Worm (Caenorhabditis elegans) whole organism, early embryonic: ENCODE measurements around the gene lev-9.

Experiments used
- B0310.2 ChIP-seq: sonication (generic microtip); optimal IDR thresholded peaks from 2 replicates; lab custom pipeline; 2016; ENCODE audit warnings: mild to moderate bottlenecking, missing genetic modification characterization, missing compliant biosample characterization
- F13C5.2 ChIP-seq: sonication (generic microtip); optimal IDR thresholded peaks from 2 replicates; lab custom pipeline; 2017; ENCODE audit warnings: mild to moderate bottlenecking, missing genetic modification characterization, inconsistent platforms, missing compliant biosample characterization
- aly-1 ChIP-seq: sonication (generic microtip); optimal IDR thresholded peaks from 2 replicates; lab custom pipeline; 2016; ENCODE audit warnings: missing genetic modification characterization, missing compliant biosample characterization
- ama-1 ChIP-seq: fragments of 150-350 bp; optimal IDR thresholded peaks from 2 replicates; lab custom pipeline; 2014
- ceh-13 ChIP-seq: fragments of 200-800 bp; sonication (Bioruptor generic); optimal IDR thresholded peaks from 2 replicates; lab custom pipeline; 2018; ENCODE audit warnings: mild to moderate bottlenecking, missing genetic modification characterization, missing compliant biosample characterization
- ceh-36 ChIP-seq: sonication (generic microtip); optimal IDR thresholded peaks from 2 replicates; lab custom pipeline; 2016; ENCODE audit warnings: missing genetic modification characterization, inconsistent platforms, missing compliant biosample characterization
- ets-7 ChIP-seq: sonication (generic microtip); optimal IDR thresholded peaks from 2 replicates; lab custom pipeline; 2016; ENCODE audit warnings: missing genotype, missing genetic modification characterization, missing compliant biosample characterization
- flt-1 ChIP-seq: fragments of 200-800 bp; sonication (Bioruptor generic); IDR thresholded peaks from 2 replicates; pipeline ENCODE4 v1.3.6; 2022; ENCODE audit warnings: missing genetic modification characterization, missing compliant biosample characterization
- hmbx-1 ChIP-seq: sonication (generic microtip); optimal IDR thresholded peaks from 2 replicates; lab custom pipeline; 2016; ENCODE audit warnings: mild to moderate bottlenecking, missing genetic modification characterization, missing compliant biosample characterization
- hmg-4 ChIP-seq: fragments of 200-800 bp; sonication (Bioruptor generic); optimal IDR thresholded peaks from 2 replicates; lab custom pipeline; 2018; ENCODE audit warnings: mild to moderate bottlenecking, missing genetic modification characterization, missing compliant biosample characterization
- hnd-1 ChIP-seq: sonication (generic microtip); optimal IDR thresholded peaks from 2 replicates; lab custom pipeline; 2016; ENCODE audit warnings: missing genetic modification characterization, missing compliant biosample characterization
- pes-1 ChIP-seq: fragments of 200-800 bp; sonication (Bioruptor generic); IDR thresholded peaks from 2 replicates; pipeline ENCODE4 v1.3.6; 2022; ENCODE audit warnings: missing genetic modification reagents, missing genetic modification characterization, missing compliant biosample characterization
- scrt-1 ChIP-seq: fragments of 200-800 bp; sonication (Bioruptor generic); IDR thresholded peaks from 2 replicates; pipeline ENCODE4 v1.3.6; 2022; ENCODE audit warnings: missing genetic modification characterization, missing compliant biosample characterization
- sea-1 ChIP-seq: fragments of 200-800 bp; sonication (Bioruptor generic); conservative IDR thresholded peaks from 2 replicates; pipeline ENCODE4 v1.3.6; 2022; ENCODE audit warnings: missing genetic modification characterization, missing compliant biosample characterization
- tbx-11 ChIP-seq: fragments of 200-800 bp; sonication (Bioruptor generic); IDR thresholded peaks from 2 replicates; pipeline ENCODE4 v1.3.6; 2022; ENCODE audit warnings: missing genetic modification characterization, missing compliant biosample characterization
- tbx-37 ChIP-seq: fragments of 200-800 bp; sonication (Bioruptor generic); conservative IDR thresholded peaks from 2 replicates; pipeline ENCODE4 v1.3.6; 2022; ENCODE audit warnings: missing genetic modification reagents, missing genetic modification characterization, missing compliant biosample characterization
- tra-4 ChIP-seq: sonication (generic microtip); optimal IDR thresholded peaks from 2 replicates; lab custom pipeline; 2017; ENCODE audit warnings: missing genetic modification characterization, missing compliant biosample characterization

Gene lev-9

DNA sequence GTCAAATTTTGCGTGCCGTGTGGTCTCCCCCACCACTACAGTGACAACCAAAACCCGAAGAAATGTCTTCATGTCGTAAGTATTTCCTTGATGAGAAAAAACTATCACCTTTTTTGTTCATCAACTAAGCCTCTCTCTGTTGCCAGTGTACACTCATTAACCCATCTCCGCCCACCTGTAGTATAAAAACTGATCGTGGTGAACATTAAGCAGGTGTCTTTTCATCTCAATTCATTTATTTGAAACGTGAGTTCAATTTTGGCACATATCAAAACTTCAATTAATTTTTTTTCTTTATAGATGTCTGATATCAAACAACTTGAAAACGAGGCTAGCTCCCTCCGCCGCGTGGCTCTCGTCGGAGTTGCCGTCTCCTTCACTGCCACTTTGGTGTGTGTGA is 39.9 kb upstream of the lev-9 start, which contains the start of gene col-170:
Gene col-170, plus strand, starts transcription at position 301 of the 400 bp plus-strand sequence.
- TF ChIP-seq aly-1 (tag; lab: Kevin White, UChicago): no peak
- TF ChIP-seq tra-4 (tag; lab: Kevin White, UChicago): no peak
- TF ChIP-seq ama-1 (lab: Kevin White, UChicago): no peak

DNA sequence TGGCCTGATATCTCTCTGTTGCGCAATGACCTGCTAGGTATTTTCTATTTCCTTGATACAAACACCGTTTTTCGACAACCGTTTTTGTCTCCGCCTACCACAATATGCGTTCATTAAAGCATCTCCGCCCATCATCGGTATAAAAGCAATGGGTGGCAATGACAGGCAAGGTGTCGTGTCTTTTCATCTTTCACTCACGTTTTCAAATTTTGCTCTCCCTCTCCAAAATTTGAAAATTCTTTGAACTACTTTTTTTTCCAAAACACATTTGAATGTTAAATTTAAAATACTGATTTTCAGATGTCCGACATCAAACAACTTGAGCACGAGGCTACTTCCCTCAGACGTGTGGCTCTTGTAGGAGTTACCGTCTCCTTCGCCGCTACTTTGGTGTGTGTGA is 37.3 kb upstream of the lev-9 start, which contains the start of gene col-169:
Gene col-169, plus strand, starts transcription at position 301 of the 400 bp plus-strand sequence.
- no peak for TF ChIP-seq F13C5.2 (tag; lab: Kevin White, UChicago)
- no peak for TF ChIP-seq ceh-13 (GFP tag; lab: Kevin White, UChicago)
- TF ChIP-seq sea-1 (GFP tag; lab: Robert Waterston, UW): no peak
- TF ChIP-seq hnd-1 (tag; lab: Kevin White, UChicago): no peak
- TF ChIP-seq hmg-4 (GFP tag; lab: Kevin White, UChicago): no peak
- no peak for TF ChIP-seq tbx-37 (GFP tag; lab: Robert Waterston, UW)
- TF ChIP-seq aly-1 (tag; lab: Kevin White, UChicago): no peak
- no peak for TF ChIP-seq pes-1 (GFP tag; lab: Robert Waterston, UW)
- TF ChIP-seq ceh-36 (tag; lab: Kevin White, UChicago): no peak
- TF ChIP-seq ama-1 (lab: Kevin White, UChicago): no peak
- no peak for TF ChIP-seq ets-7
- TF ChIP-seq hmbx-1: no peak
- no peak for TF ChIP-seq flt-1
- TF ChIP-seq B0310.2 (tag; lab: Kevin White, UChicago): no peak
- no peak for TF ChIP-seq tbx-11 (GFP tag; lab: Robert Waterston, UW)

DNA sequence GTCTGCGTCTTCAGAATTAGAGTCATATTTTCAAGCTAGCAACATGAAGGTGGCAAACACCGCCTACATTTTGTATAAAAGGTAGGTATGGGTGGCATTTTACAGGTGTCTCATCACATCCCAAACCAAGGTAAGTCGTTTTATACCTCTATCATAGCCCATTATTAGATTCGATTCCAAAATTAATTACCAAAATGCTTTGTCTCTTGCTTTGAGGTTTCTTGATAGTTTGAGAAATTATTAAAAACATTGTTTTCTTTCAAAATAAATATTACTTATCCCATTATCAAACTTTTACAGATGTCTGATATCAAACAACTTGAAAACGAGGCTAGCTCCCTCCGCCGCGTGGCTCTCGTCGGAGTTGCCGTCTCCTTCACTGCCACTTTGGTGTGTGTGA is 34.6 kb upstream of the lev-9 start, which contains the start of gene col-168:
Gene col-168, plus strand, starts transcription at position 301 of the 400 bp plus-strand sequence.
- TF ChIP-seq tbx-11 (GFP tag; lab: Robert Waterston, UW) (no peak), sea-1 (GFP tag; lab: Robert Waterston, UW) (no peak), hmbx-1 (no peak), ceh-13 (GFP tag; lab: Kevin White, UChicago) (no peak), scrt-1 (GFP tag; lab: Robert Waterston, UW) (no peak), ceh-36 (tag; lab: Kevin White, UChicago) (no peak), tbx-37 (GFP tag; lab: Robert Waterston, UW) (no peak), ets-7 (no peak), ama-1 (lab: Kevin White, UChicago) (no peak), tra-4 (tag; lab: Kevin White, UChicago) (no peak), F13C5.2 (tag; lab: Kevin White, UChicago) (no peak), flt-1 (no peak), pes-1 (GFP tag; lab: Robert Waterston, UW) (no peak), B0310.2 (tag; lab: Kevin White, UChicago) (no peak), aly-1 (tag; lab: Kevin White, UChicago) (no peak), hnd-1 (tag; lab: Kevin White, UChicago) (no peak), hmg-4 (GFP tag; lab: Kevin White, UChicago) (no peak)

DNA sequence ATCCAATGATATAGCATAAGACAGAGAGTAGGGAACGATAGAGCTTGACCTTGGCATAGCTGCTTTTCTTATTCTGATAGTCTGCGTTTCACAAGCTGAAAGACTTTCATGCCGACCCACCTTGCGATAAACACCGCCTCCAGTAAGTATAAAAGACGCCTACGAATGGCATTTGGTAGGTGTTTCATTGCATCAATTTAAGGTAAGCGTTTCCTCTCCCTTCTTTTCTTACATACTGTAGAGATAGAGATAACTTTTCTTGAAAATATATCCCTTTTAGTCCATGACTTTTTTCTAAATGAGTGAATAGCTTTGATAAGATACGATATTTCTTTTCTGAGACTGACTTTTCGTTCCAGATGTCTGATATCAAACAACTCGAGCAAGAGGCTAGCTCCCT is 31.6 kb upstream of the lev-9 start, which contains the start of gene col-167:
Gene col-167, plus strand, starts transcription at position 360 of the 400 bp plus-strand sequence.
- no peak for TF ChIP-seq tbx-37 (GFP tag; lab: Robert Waterston, UW)
- no peak for TF ChIP-seq ama-1 (lab: Kevin White, UChicago)
- no peak for TF ChIP-seq ceh-13 (GFP tag; lab: Kevin White, UChicago)
- TF ChIP-seq scrt-1 (GFP tag; lab: Robert Waterston, UW): no peak
- no peak for TF ChIP-seq ceh-36 (tag; lab: Kevin White, UChicago)
- no peak for TF ChIP-seq hmg-4 (GFP tag; lab: Kevin White, UChicago)
- TF ChIP-seq flt-1: no peak
- no peak for TF ChIP-seq aly-1 (tag; lab: Kevin White, UChicago)
- no peak for TF ChIP-seq tbx-11 (GFP tag; lab: Robert Waterston, UW)
- TF ChIP-seq ets-7: no peak
- no peak for TF ChIP-seq F13C5.2 (tag; lab: Kevin White, UChicago)
- TF ChIP-seq hnd-1 (tag; lab: Kevin White, UChicago): no peak
- no peak for TF ChIP-seq hmbx-1
- no peak for TF ChIP-seq pes-1 (GFP tag; lab: Robert Waterston, UW)

DNA sequence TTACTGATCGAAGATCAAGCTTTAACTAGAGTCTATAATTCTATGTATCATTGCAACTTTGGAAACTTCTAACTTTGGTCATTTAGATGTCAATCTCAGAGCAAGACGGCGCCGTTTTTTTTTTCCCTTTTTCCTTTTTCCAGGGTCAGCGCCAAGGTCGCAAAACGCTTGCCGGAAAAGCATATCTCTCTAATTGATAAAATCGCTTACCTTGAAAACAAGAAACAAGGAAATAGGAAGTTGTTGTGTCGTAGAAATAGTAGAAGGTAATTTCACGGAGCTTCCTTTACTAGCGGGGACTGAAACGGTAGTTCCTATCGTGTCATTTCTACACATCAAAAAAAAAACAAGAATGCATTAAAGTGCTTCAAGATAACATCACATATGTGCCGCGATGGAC is 29.8 kb upstream of the lev-9 start:
- TF ChIP-seq ets-7 (no peak), tra-4 (tag; lab: Kevin White, UChicago) (no peak), flt-1 (no peak), ceh-36 (tag; lab: Kevin White, UChicago) (no peak), hmbx-1 (no peak), aly-1 (tag; lab: Kevin White, UChicago) (no peak), hnd-1 (tag; lab: Kevin White, UChicago) (no peak), hmg-4 (GFP tag; lab: Kevin White, UChicago) (no peak), scrt-1 (GFP tag; lab: Robert Waterston, UW) (no peak), pes-1 (GFP tag; lab: Robert Waterston, UW) (no peak), F13C5.2 (tag; lab: Kevin White, UChicago) (no peak), B0310.2 (tag; lab: Kevin White, UChicago) (no peak), tbx-37 (GFP tag; lab: Robert Waterston, UW) (no peak), tbx-11 (GFP tag; lab: Robert Waterston, UW) (no peak), ama-1 (lab: Kevin White, UChicago) (no peak), sea-1 (GFP tag; lab: Robert Waterston, UW) (no peak), ceh-13 (GFP tag; lab: Kevin White, UChicago) (no peak)

DNA sequence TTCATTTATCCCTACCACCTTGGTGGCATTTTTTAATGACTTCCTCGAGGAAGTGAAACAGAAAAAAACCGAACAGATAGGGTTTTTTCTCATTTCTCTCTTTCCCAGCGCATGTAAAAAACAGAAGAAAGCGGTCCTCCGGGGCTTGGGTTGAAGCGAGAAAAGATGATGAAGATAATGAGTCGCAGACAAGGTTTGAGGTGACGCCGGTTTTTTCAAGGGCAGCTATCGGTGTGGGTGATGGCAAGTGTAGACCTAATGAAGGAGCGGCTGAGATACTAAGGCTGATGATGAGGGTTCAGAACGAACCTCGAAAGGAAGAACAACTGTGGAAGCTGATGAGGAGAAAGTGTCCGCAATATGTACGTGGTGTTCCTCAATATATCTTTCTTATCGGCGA is 29.4 kb upstream of the lev-9 start:
- TF ChIP-seq ceh-13 (GFP tag; lab: Kevin White, UChicago): no peak
- no peak for TF ChIP-seq ceh-36 (tag; lab: Kevin White, UChicago)
- TF ChIP-seq ets-7: no peak
- no peak for TF ChIP-seq sea-1 (GFP tag; lab: Robert Waterston, UW)
- no peak for TF ChIP-seq flt-1
- TF ChIP-seq tra-4 (tag; lab: Kevin White, UChicago): no peak
- no peak for TF ChIP-seq hmg-4 (GFP tag; lab: Kevin White, UChicago)
- no peak for TF ChIP-seq F13C5.2 (tag; lab: Kevin White, UChicago)
- no peak for TF ChIP-seq scrt-1 (GFP tag; lab: Robert Waterston, UW)
- no peak for TF ChIP-seq hmbx-1

DNA sequence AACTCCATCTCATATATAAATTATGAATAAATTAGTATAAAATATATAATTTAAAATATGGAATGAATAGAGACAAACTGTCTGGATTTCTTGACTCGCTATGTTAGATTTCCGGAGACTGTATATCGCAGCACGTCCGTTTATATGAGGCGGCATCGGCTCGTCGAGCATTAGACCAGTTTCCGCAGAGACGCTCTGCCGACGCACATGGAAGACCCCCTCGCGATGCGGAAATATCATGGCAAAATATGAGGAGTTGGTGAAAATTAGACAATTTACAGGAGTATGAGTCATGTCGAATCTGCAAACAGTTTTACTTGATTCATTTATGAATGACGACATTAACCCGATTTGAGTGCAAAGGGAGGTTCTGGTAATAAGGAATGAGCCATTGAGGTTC is 28.0 kb upstream of the lev-9 start, which contains the start of gene chtb-3:
Gene chtb-3, minus strand, starts transcription at position 101 of the 400 bp plus-strand sequence.
- TF ChIP-seq hmbx-1 (no peak), ama-1 (lab: Kevin White, UChicago) (no peak), ceh-13 (GFP tag; lab: Kevin White, UChicago) (no peak), hmg-4 (GFP tag; lab: Kevin White, UChicago) (no peak), scrt-1 (GFP tag; lab: Robert Waterston, UW) (no peak), F13C5.2 (tag; lab: Kevin White, UChicago) (no peak), flt-1 (no peak), ets-7 (no peak), aly-1 (tag; lab: Kevin White, UChicago) (no peak), tbx-11 (GFP tag; lab: Robert Waterston, UW) (no peak), pes-1 (GFP tag; lab: Robert Waterston, UW) (no peak), tbx-37 (GFP tag; lab: Robert Waterston, UW) (no peak), tra-4 (tag; lab: Kevin White, UChicago) (no peak), B0310.2 (tag; lab: Kevin White, UChicago) (no peak), hnd-1 (tag; lab: Kevin White, UChicago) (no peak), ceh-36 (tag; lab: Kevin White, UChicago) (no peak), sea-1 (GFP tag; lab: Robert Waterston, UW) (no peak)
